Fruit fly (Drosophila melanogaster) whole organism, pupa: ENCODE results near the gene CG11322.

Experiments
- CG10348 ChIP-seq: fragments of 200-800 bp; sonication (Bioruptor generic); IDR thresholded peaks from 2 replicates; pipeline ENCODE4 v1.3.6; 2022; ENCODE audit warnings: missing biosample characterization, missing genetic modification characterization
- CG12605 ChIP-seq: fragments of 200-800 bp; sonication (Bioruptor generic); IDR thresholded peaks from 2 replicates; pipeline ENCODE4 v1.3.6; 2022; ENCODE audit warnings: missing biosample characterization, missing genetic modification characterization
- CG13204 ChIP-seq: fragments of 200-800 bp; sonication (Bioruptor generic); optimal IDR thresholded peaks from 2 replicates; lab custom pipeline; 2018; ENCODE audit warnings: missing biosample characterization, mild to moderate bottlenecking, missing genetic modification characterization, moderate library complexity
- CG14655 ChIP-seq: fragments of 200-800 bp; sonication (Bioruptor generic); optimal IDR thresholded peaks from 3 replicates; lab custom pipeline; 2017; ENCODE audit warnings: mild to moderate bottlenecking, missing biosample characterization, missing genetic modification reagents, missing genetic modification characterization
- CG15710 ChIP-seq: fragments of 200-800 bp; sonication (Bioruptor generic); optimal IDR thresholded peaks from 2 replicates; lab custom pipeline; 2018; ENCODE audit warnings: missing biosample characterization, mild to moderate bottlenecking, missing genetic modification characterization, moderate library complexity
- CG17806 ChIP-seq: fragments of 200-800 bp; sonication (Bioruptor generic); optimal IDR thresholded peaks from 2 replicates; lab custom pipeline; 2018; ENCODE audit warnings: missing biosample characterization, mild to moderate bottlenecking, missing genetic modification characterization, moderate library complexity
- CG32121 ChIP-seq: fragments of 200-800 bp; sonication (Bioruptor generic); IDR thresholded peaks from 2 replicates; pipeline ENCODE4 v1.3.6; 2022; ENCODE audit warnings: missing biosample characterization, missing genetic modification characterization
- CG34367 ChIP-seq: fragments of 200-800 bp; sonication (Bioruptor generic); optimal IDR thresholded peaks from 2 replicates; lab custom pipeline; 2018; ENCODE audit warnings: missing biosample characterization, mild to moderate bottlenecking, missing genetic modification characterization
- CG4496 ChIP-seq: fragments of 200-800 bp; sonication (Bioruptor generic); IDR thresholded peaks from 3 replicates; pipeline ENCODE4 v1.3.6; 2022; ENCODE audit warnings: missing biosample characterization, missing genetic modification characterization
- CG8159 ChIP-seq: fragments of 200-800 bp; sonication (Bioruptor generic); optimal IDR thresholded peaks from 3 replicates; lab custom pipeline; 2018; ENCODE audit warnings: missing biosample characterization, mild to moderate bottlenecking, missing genetic modification characterization, moderate library complexity
- CG8301 ChIP-seq: fragments of 200-800 bp; sonication (Bioruptor generic); optimal IDR thresholded peaks from 2 replicates; lab custom pipeline; 2018; ENCODE audit warnings: missing biosample characterization, mild to moderate bottlenecking, missing genetic modification characterization
- CG9948 ChIP-seq: fragments of 200-800 bp; sonication (Bioruptor generic); optimal IDR thresholded peaks from 2 replicates; lab custom pipeline; 2018; ENCODE audit warnings: missing biosample characterization, mild to moderate bottlenecking, missing genetic modification characterization, moderate library complexity
- D1 ChIP-seq: fragments of 200-800 bp; sonication (Bioruptor generic); optimal IDR thresholded peaks from 2 replicates; lab custom pipeline; 2018; ENCODE audit warnings: missing biosample characterization, mild to moderate bottlenecking, missing genetic modification characterization, moderate library complexity
- EcR ChIP-seq: fragments of 200-800 bp; sonication (Bioruptor generic); optimal IDR thresholded peaks from 3 replicates; lab custom pipeline; 2019; ENCODE audit warnings: missing biosample characterization, missing genetic modification characterization, mild to moderate bottlenecking, moderate library complexity, missing genetic modification reagents
- Ets98B ChIP-seq: fragments of 200-800 bp; sonication (Bioruptor generic); IDR thresholded peaks from 2 replicates; pipeline ENCODE4 v1.3.6; 2022; ENCODE audit warnings: missing biosample characterization, missing genetic modification characterization
- Pif1A ChIP-seq: fragments of 200-800 bp; sonication (Bioruptor generic); optimal IDR thresholded peaks from 3 replicates; lab custom pipeline; 2016; ENCODE audit warnings: missing biosample characterization, missing genetic modification characterization
- Pif1B ChIP-seq: fragments of 200-800 bp; sonication (Bioruptor generic); optimal IDR thresholded peaks from 3 replicates; lab custom pipeline; 2016; ENCODE audit warnings: missing biosample characterization, missing genetic modification characterization
- Snoo ChIP-seq: fragments of 200-800 bp; sonication (Bioruptor generic); optimal IDR thresholded peaks from 3 replicates; lab custom pipeline; 2017; ENCODE audit warnings: missing biosample characterization, mild to moderate bottlenecking, missing genetic modification characterization, inconsistent platforms
- fd96Ca ChIP-seq: fragments of 200-800 bp; sonication (Bioruptor generic); IDR thresholded peaks from 3 replicates; pipeline ENCODE4 v1.3.6; 2022; ENCODE audit warnings: missing biosample characterization, missing genetic modification characterization
- gl ChIP-seq: fragments of 200-800 bp; sonication (Bioruptor generic); optimal IDR thresholded peaks from 2 replicates; lab custom pipeline; 2018; ENCODE audit warnings: missing biosample characterization, mild to moderate bottlenecking, missing genetic modification characterization
- rn ChIP-seq: fragments of 200-800 bp; sonication (Bioruptor generic); IDR thresholded peaks from 2 replicates; pipeline ENCODE4 v1.3.6; 2022; ENCODE audit warnings: missing biosample characterization, missing genetic modification characterization

CG11322 gene

dm6 chr2L:6786674-6787028, 27.2 kb upstream of the CG11322 start, which contains the start of gene nrv1:
TSS of gene nrv1 (minus strand) at chr2L:6786861.
- TF ChIP-seq CG8159 (tag; lab: Kevin White, UChicago) (no peak), CG12605 (peak; percentile 43; the same call in 1 of the 2 replicates)

- no peak for TF ChIP-seq CG15710 (tag; lab: Kevin White, UChicago)
- no peak for TF ChIP-seq CG10348 (GFP tag; lab: Robert Waterston, UW)
- no peak for TF ChIP-seq EcR (GFP tag; lab: Kevin White, UChicago)
- TF ChIP-seq CG12605: no peak
- TF ChIP-seq CG4496: no peak
- no peak for TF ChIP-seq rn
Observed at dm6 chr2L:6785583-6785982, 26.2 kb upstream of the CG11322 start.

DNA sequence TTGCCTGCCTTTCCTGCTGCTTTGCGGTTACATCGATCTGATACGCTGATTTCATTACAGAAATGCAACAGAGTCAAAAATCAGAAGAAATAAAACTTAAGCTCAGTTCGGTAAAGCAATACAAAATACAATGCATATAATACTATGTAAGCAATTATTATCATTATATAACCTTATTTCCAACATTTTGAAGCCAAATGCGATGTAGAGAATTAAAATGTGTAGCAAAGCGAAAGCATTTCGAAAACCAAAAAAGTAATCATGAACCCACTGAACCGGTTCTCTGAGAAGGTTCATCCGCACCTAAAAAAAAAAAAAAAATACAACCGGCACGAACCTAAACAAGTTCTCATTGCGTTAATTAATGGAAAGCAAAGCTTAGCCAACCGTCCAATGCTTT, 24.8 kb upstream of the CG11322 start:
- TF ChIP-seq Ets98B (GFP tag; lab: Robert Waterston, UW) (no peak), CG10348 (GFP tag; lab: Robert Waterston, UW) (no peak), EcR (GFP tag; lab: Kevin White, UChicago) (peak; percentile 22)

dm6 chr2L:6783395-6783794, 24.0 kb upstream of the CG11322 start:
- TF ChIP-seq CG13204 (GFP tag; lab: Kevin White, UChicago): no peak
- TF ChIP-seq Pif1B: no peak
- no peak for TF ChIP-seq Snoo (tag; lab: Kevin White, UChicago)
- TF ChIP-seq CG32121 (GFP tag; lab: Robert Waterston, UW): no peak
- no peak for TF ChIP-seq fd96Ca (GFP tag; lab: Robert Waterston, UW)
- TF ChIP-seq CG4496: peak; percentile 65; the same call in 2 of the 3 replicates

DNA sequence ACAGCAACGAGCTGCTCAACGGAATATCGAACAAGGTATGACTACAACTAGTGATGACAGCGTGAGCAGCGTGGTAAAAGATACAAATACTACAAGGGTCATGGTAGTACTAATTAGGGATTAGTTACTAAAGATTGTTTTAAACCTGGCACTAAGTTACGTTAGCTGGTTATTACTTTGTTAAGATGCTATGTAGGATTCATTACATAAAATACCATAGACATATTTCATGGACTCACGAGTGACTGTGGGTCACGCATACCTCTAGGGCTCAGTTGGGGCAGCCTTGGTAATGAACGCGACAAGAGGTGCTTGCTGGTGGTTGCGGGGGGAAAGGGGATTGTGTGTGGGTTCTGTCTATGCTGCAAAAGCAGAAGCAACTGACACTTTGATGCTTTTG, 15.4 kb upstream of the CG11322 start:
- TF ChIP-seq CG4496: no peak
- no peak for TF ChIP-seq CG13204 (GFP tag; lab: Kevin White, UChicago)
- no peak for TF ChIP-seq Snoo (tag; lab: Kevin White, UChicago)
- TF ChIP-seq Pif1A (GFP tag; lab: Kevin White, UChicago): no peak
- no peak for TF ChIP-seq gl (tag; lab: Kevin White, UChicago)
- TF ChIP-seq rn: no peak
- no peak for TF ChIP-seq CG17806 (tag; lab: Kevin White, UChicago)
- TF ChIP-seq CG9948 (tag; lab: Kevin White, UChicago): no peak
- TF ChIP-seq CG34367 (tag; lab: Kevin White, UChicago): no peak

DNA sequence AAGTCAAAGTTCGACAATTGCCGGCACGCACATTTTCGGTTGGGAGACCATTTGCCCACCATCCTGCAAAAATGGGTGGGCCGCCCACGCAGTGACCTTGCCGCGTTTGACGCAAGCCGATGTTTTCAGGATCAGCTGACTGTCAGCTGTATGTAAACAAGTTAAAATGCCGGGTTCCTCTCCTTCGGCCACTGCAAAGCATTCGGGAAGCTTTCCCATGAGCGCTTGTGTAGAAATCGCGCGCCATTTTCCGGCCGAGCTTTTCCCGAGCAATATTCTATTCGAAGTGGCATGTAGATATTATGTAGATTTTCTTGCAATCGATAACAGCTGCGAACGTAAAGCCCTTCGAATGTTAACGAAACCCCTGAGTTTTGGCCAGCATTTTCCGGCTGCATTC, 14.2 kb upstream of the CG11322 start, which contains the start of gene CG17378:
CG17378 (plus strand) TSS at position 397 of the 400 bp plus-strand sequence.
- TF ChIP-seq Snoo (tag; lab: Kevin White, UChicago): no peak
- no peak for TF ChIP-seq CG13204 (GFP tag; lab: Kevin White, UChicago)
- TF ChIP-seq CG34367 (tag; lab: Kevin White, UChicago): no peak
- TF ChIP-seq Ets98B (GFP tag; lab: Robert Waterston, UW): no peak
- TF ChIP-seq CG32121 (GFP tag; lab: Robert Waterston, UW): no peak
- TF ChIP-seq CG10348 (GFP tag; lab: Robert Waterston, UW): no peak
- TF ChIP-seq CG17806 (tag; lab: Kevin White, UChicago): no peak
- TF ChIP-seq fd96Ca (GFP tag; lab: Robert Waterston, UW): no peak
- no peak for TF ChIP-seq CG8159 (tag; lab: Kevin White, UChicago)
- TF ChIP-seq CG12605: no peak
- no peak for TF ChIP-seq CG4496
- no peak for TF ChIP-seq EcR (GFP tag; lab: Kevin White, UChicago)
- no peak for TF ChIP-seq CG14655
- no peak for TF ChIP-seq rn
- TF ChIP-seq CG9948 (tag; lab: Kevin White, UChicago): no peak
- no peak for TF ChIP-seq Pif1B
- TF ChIP-seq CG15710 (tag; lab: Kevin White, UChicago): no peak
- TF ChIP-seq Pif1A (GFP tag; lab: Kevin White, UChicago): no peak

dm6 chr2L:6772655-6773054, 13.2 kb upstream of the CG11322 start, which contains the start of gene LUBEL:
TSS of gene LUBEL (minus strand) at chr2L:6772755.
- no peak for TF ChIP-seq CG4496
- TF ChIP-seq CG32121 (GFP tag; lab: Robert Waterston, UW): 0 out of 2 replicates have a peak, but pooled peaks have one; percentile 32

- TF ChIP-seq CG32121 (GFP tag; lab: Robert Waterston, UW) (peak; percentile 63; the same call in 1 of the 2 replicates), CG9948 (tag; lab: Kevin White, UChicago) (no peak), CG12605 (no peak), D1 (tag; lab: Kevin White, UChicago) (no peak), CG8301 (tag; lab: Kevin White, UChicago) (no peak), rn (0 out of 2 replicates have a peak, but pooled peaks have one; percentile 8), CG13204 (GFP tag; lab: Kevin White, UChicago) (no peak), Snoo (tag; lab: Kevin White, UChicago) (no peak), CG8159 (tag; lab: Kevin White, UChicago) (no peak), CG34367 (tag; lab: Kevin White, UChicago) (no peak), CG4496 (0 out of 3 replicates have a peak, but pooled peaks have one; percentile 28), Ets98B (GFP tag; lab: Robert Waterston, UW) (no peak)
Observed at dm6 chr2L:6751037-6751436, 8.4 kb downstream of the CG11322 start.
